Worm (Caenorhabditis elegans) whole organism, late embryonic: ENCODE measurements around the gene hphd-1.

Source experiments
- F13H6.1 ChIP-seq: sonication (generic microtip); optimal IDR thresholded peaks from 2 replicates; lab custom pipeline; 2016; ENCODE audit warnings: missing genetic modification characterization, missing compliant biosample characterization
- ceh-30 ChIP-seq: fragments of 150-350 bp; optimal IDR thresholded peaks from 2 replicates; lab custom pipeline; 2014; ENCODE audit warnings: missing biosample characterization, missing genetic modification characterization
- ceh-45 ChIP-seq: fragments of 200-800 bp; sonication (Bioruptor generic); IDR thresholded peaks from 2 replicates; pipeline ENCODE4 v1.3.6; 2022; ENCODE audit warnings: missing genetic modification reagents, missing genetic modification characterization, missing compliant biosample characterization
- ceh-6 ChIP-seq: fragments of 200-800 bp; sonication (Bioruptor generic); optimal IDR thresholded peaks from 2 replicates; lab custom pipeline; 2018; ENCODE audit warnings: mild to moderate bottlenecking, missing genetic modification characterization, missing compliant biosample characterization
- elt-4 ChIP-seq: sonication (generic microtip); optimal IDR thresholded peaks from 2 replicates; lab custom pipeline; 2016; ENCODE audit warnings: missing genetic modification characterization, missing compliant biosample characterization
- hlh-15 ChIP-seq: sonication (generic microtip); optimal IDR thresholded peaks from 2 replicates; lab custom pipeline; 2016; ENCODE audit warnings: missing genetic modification characterization, missing compliant biosample characterization
- hlh-30 ChIP-seq: sonication (generic microtip); optimal IDR thresholded peaks from 2 replicates; lab custom pipeline; 2017; ENCODE audit warnings: antibody characterized with exemption, missing genetic modification characterization, missing compliant biosample characterization; ENCODE audit not compliant: insufficient read depth
- mec-3 ChIP-seq: sonication (generic microtip); optimal IDR thresholded peaks from 2 replicates; lab custom pipeline; 2016; ENCODE audit warnings: borderline replicate concordance, missing genetic modification characterization, missing compliant biosample characterization
- nfya-1 ChIP-seq: sonication (generic microtip); optimal IDR thresholded peaks from 2 replicates; lab custom pipeline; 2017; ENCODE audit warnings: missing genetic modification characterization, mild to moderate bottlenecking, missing compliant biosample characterization, antibody characterized with exemption, moderate library complexity
- npax-4 ChIP-seq: sonication (generic microtip); optimal IDR thresholded peaks from 2 replicates; lab custom pipeline; 2016; ENCODE audit warnings: missing genetic modification characterization, missing compliant biosample characterization
- sox-4 ChIP-seq: sonication (generic microtip); optimal IDR thresholded peaks from 2 replicates; lab custom pipeline; 2017; ENCODE audit warnings: mild to moderate bottlenecking, missing genetic modification characterization, inconsistent platforms, missing compliant biosample characterization

- TF ChIP-seq F13H6.1 = no peak
- no peak for TF ChIP-seq sox-4 (tag; lab: Kevin White, UChicago)
- no peak for TF ChIP-seq npax-4 (tag; lab: Kevin White, UChicago)
- TF ChIP-seq hlh-30 (tag; lab: Kevin White, UChicago) = no peak
- no peak for TF ChIP-seq ceh-30 (tag; lab: Kevin White, UChicago)
- TF ChIP-seq ceh-6 = no peak
- TF ChIP-seq ceh-45 (GFP tag; lab: Robert Waterston, UW) = no peak
- no peak for TF ChIP-seq elt-4 (tag; lab: Kevin White, UChicago)
- no peak for TF ChIP-seq nfya-1 (tag; lab: Kevin White, UChicago)
- TF ChIP-seq mec-3 (tag; lab: Kevin White, UChicago) = no peak
- TF ChIP-seq hlh-15 (tag; lab: Kevin White, UChicago) = no peak
These were observed 13.5 kb downstream of the hphd-1 start for ce11 chrII:12982830-12983229.
